Worm (Caenorhabditis elegans) whole organism, late embryonic: ENCODE data around the gene npp-3.

ENCODE experiments used
- F13H6.1 ChIP-seq: sonication (generic microtip); optimal IDR thresholded peaks from 2 replicates; lab custom pipeline; 2016; ENCODE audit warnings: missing genetic modification characterization, missing compliant biosample characterization
- dmd-4 ChIP-seq: sonication (generic microtip); optimal IDR thresholded peaks from 2 replicates; lab custom pipeline; 2016; ENCODE audit warnings: borderline replicate concordance, missing genetic modification characterization, missing compliant biosample characterization
- ets-4 ChIP-seq: sonication (generic microtip); optimal IDR thresholded peaks from 2 replicates; lab custom pipeline; 2016; ENCODE audit warnings: missing genetic modification characterization, missing compliant biosample characterization
- lin-11 ChIP-seq: fragments of 200-800 bp; sonication (Bioruptor generic); optimal IDR thresholded peaks from 2 replicates; lab custom pipeline; 2018; ENCODE audit warnings: mild to moderate bottlenecking, missing genetic modification characterization, missing compliant biosample characterization
- pag-3 ChIP-seq: sonication (generic microtip); optimal IDR thresholded peaks from 2 replicates; lab custom pipeline; 2016; ENCODE audit warnings: missing compliant biosample characterization, missing genetic modification characterization, borderline replicate concordance
- pha-2 ChIP-seq: sonication (generic microtip); optimal IDR thresholded peaks from 2 replicates; lab custom pipeline; 2017; ENCODE audit warnings: mild to moderate bottlenecking, missing genetic modification characterization, missing compliant biosample characterization
- pqm-1 ChIP-seq: sonication (generic microtip); optimal IDR thresholded peaks from 2 replicates; lab custom pipeline; 2016; ENCODE audit warnings: missing genetic modification characterization, missing compliant biosample characterization
- rnt-1 ChIP-seq: sonication (generic microtip); optimal IDR thresholded peaks from 2 replicates; lab custom pipeline; 2016; ENCODE audit warnings: missing genetic modification characterization, missing compliant biosample characterization
- tbx-2 ChIP-seq: sonication (generic microtip); optimal IDR thresholded peaks from 2 replicates; lab custom pipeline; 2016; ENCODE audit warnings: missing genetic modification characterization, missing compliant biosample characterization

- no peak for TF ChIP-seq rnt-1 (tag; lab: Kevin White, UChicago)
- no peak for TF ChIP-seq pag-3 (tag; lab: Kevin White, UChicago)
- TF ChIP-seq dmd-4 (tag; lab: Kevin White, UChicago): no peak
- TF ChIP-seq ets-4 (tag; lab: Kevin White, UChicago): no peak
- no peak for TF ChIP-seq tbx-2 (tag; lab: Kevin White, UChicago)
- no peak for TF ChIP-seq lin-11 (tag; lab: Kevin White, UChicago)
- TF ChIP-seq F13H6.1 (tag; lab: Kevin White, UChicago): no peak
- TF ChIP-seq pha-2 (tag; lab: Kevin White, UChicago): no peak
- TF ChIP-seq pqm-1: no peak
Measured at ce11 chrII:11852191-11852901, 22.2 kb downstream of the npp-3 start.
